Fruit fly (Drosophila melanogaster) whole organism, wandering third instar larva: ENCODE measurements around the gene CG34300.
A peak's percentile ranks its signal among the peaks of the same experiment; 100 is the strongest.

Experiments used
- CG32264 ChIP-seq: fragments of 200-800 bp; sonication (Bioruptor generic); optimal IDR thresholded peaks from 2 replicates; lab custom pipeline; 2016; ENCODE audit warnings: missing biosample characterization, missing genetic modification characterization
- CrebA ChIP-seq: fragments of 200-800 bp; sonication (Bioruptor generic); optimal IDR thresholded peaks from 2 replicates; lab custom pipeline; 2016; ENCODE audit warnings: missing biosample characterization, mild to moderate bottlenecking, missing genetic modification characterization, borderline replicate concordance
- Dif ChIP-seq: fragments of 200-275, 200-300 bp; sonication (Bioruptor generic); optimal IDR thresholded peaks from 2 replicates; lab custom pipeline; 2018; ENCODE audit warnings: missing biosample characterization, missing genetic modification characterization; ENCODE audit not compliant: partially characterized antibody
- Hr78 ChIP-seq: fragments of >200 bp; optimal IDR thresholded peaks from 2 replicates; lab custom pipeline; 2017; ENCODE audit warnings: missing biosample characterization, missing genetic modification characterization
- Myc ChIP-seq: fragments of >200 bp; optimal IDR thresholded peaks from 2 replicates; lab custom pipeline; 2017
- OdsH ChIP-seq: fragments of 200-800 bp; sonication (Bioruptor generic); optimal IDR thresholded peaks from 2 replicates; lab custom pipeline; 2016; ENCODE audit warnings: missing biosample characterization, mild to moderate bottlenecking, missing genetic modification characterization
- Rel ChIP-seq, 2 experiments: fragments of 200-800 bp; sonication (Bioruptor generic) in 1 of 2; optimal IDR thresholded peaks; 2 replicates in 1 of 2; 3 replicates in 1 of 2; lab custom pipeline; 2016 to 2019; ENCODE audit warnings: mild to moderate bottlenecking in 2 of 2, missing biosample characterization in 2 of 2, missing genetic modification characterization in 2 of 2, moderate library complexity in 1 of 2
- dmrt93B ChIP-seq: fragments of 200-800 bp; sonication (Bioruptor generic); optimal IDR thresholded peaks from 2 replicates; lab custom pipeline; 2018; ENCODE audit warnings: missing biosample characterization, mild to moderate bottlenecking, missing genetic modification characterization
- ey ChIP-seq: fragments of 200-800 bp; sonication (Bioruptor generic); optimal IDR thresholded peaks from 2 replicates; lab custom pipeline; 2016; ENCODE audit warnings: missing biosample characterization, missing genetic modification characterization
- fru ChIP-seq: fragments of 200-800 bp; sonication (Bioruptor generic); optimal IDR thresholded peaks from 3 replicates; lab custom pipeline; 2016; ENCODE audit warnings: missing biosample characterization, mild to moderate bottlenecking, missing genetic modification characterization
- jim ChIP-seq: fragments of 175-275, 200-325 bp; sonication (Bioruptor generic); optimal IDR thresholded peaks from 2 replicates; lab custom pipeline; 2016; ENCODE audit warnings: missing biosample characterization, mild to moderate bottlenecking, missing genetic modification characterization
- lola ChIP-seq: fragments of >200 bp; optimal IDR thresholded peaks from 2 replicates; lab custom pipeline; 2017; ENCODE audit warnings: missing biosample characterization, missing genetic modification characterization
- usp ChIP-seq: fragments of >200 bp; optimal IDR thresholded peaks from 2 replicates; lab custom pipeline; 2017; ENCODE audit warnings: missing biosample characterization, missing genetic modification characterization

- no peak for TF ChIP-seq Myc (lab: Kevin White, UChicago)
- no peak for TF ChIP-seq CrebA (GFP tag; lab: Kevin White, UChicago)
- TF ChIP-seq lola: no peak
- TF ChIP-seq usp (GFP tag; lab: Kevin White, UChicago): no peak
- TF ChIP-seq Dif: no peak
- no peak for TF ChIP-seq Rel (GFP tag; optimal IDR thresholded peaks at IDR 0.05; lab: Kevin White, UChicago)
- TF ChIP-seq Rel (tag; optimal IDR thresholded peaks at IDR 0.05; lab: Kevin White, UChicago): peak; percentile 3
- TF ChIP-seq dmrt93B (GFP tag; lab: Kevin White, UChicago): peak; percentile 72
- peak; percentile 68 for TF ChIP-seq OdsH
- TF ChIP-seq jim: no peak
- peak; percentile 85 for TF ChIP-seq fru (GFP tag; lab: Kevin White, UChicago)
- TF ChIP-seq CG32264 (GFP tag; lab: Kevin White, UChicago): peak; percentile 63
- no peak for TF ChIP-seq Hr78 (GFP tag; lab: Kevin White, UChicago)
- peak; percentile 73 for TF ChIP-seq ey (GFP tag; lab: Kevin White, UChicago)
Measured at dm6 chr3R:30280312-30280711, 26.1 kb downstream of the CG34300 start.
